Fruit fly (Drosophila melanogaster) whole organism: ENCODE data around the gene Pi4KIIalpha.

Experiments used
- EcR ChIP-seq, 2 experiments: fragments of >200 bp; optimal IDR thresholded peaks; 2 replicates each; lab custom pipeline; 2017; ENCODE audit warnings: missing biosample characterization in 2 of 2, missing genetic modification characterization in 2 of 2, missing genetic modification reagents in 2 of 2
- pan ChIP-seq: fragments of >200 bp; optimal IDR thresholded peaks from 2 replicates; lab custom pipeline; 2017
- psq ChIP-seq: fragments of >200 bp; optimal IDR thresholded peaks from 2 replicates; lab custom pipeline; 2017
- usp ChIP-seq: fragments of >200 bp; optimal IDR thresholded peaks from 2 replicates; lab custom pipeline; 2017; ENCODE audit warnings: missing biosample characterization, missing genetic modification characterization, mixed read lengths

DNA sequence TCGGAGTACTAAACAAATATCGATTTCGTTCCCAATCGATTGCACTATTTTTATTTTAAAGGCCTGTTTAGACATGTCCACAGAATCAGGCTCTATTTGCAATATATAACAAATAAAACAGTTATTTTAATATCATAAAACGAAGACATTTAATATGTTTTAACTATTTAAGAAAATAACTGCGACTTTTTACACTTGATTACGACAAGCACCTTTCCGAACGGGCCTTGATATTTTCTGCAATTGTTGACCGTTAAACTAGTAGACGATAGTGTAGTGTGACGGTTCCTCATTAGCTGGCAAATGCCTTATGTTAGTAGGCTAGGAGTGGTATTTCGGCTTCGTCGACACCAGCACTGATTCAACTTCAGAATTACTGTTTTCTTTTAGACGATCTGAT is 5.1 kb upstream of the Pi4KIIalpha start, which contains the start of the genes CG2931 and Rheb:
- TF ChIP-seq pan (lab: Kevin White, UChicago) (no peak), EcR (GFP tag; optimal IDR thresholded peaks at IDR 0.05; lab: Kevin White, UChicago) (no peak), psq (no peak), usp (GFP tag; lab: Kevin White, UChicago) (no peak)
